Worm (Caenorhabditis elegans): Measurements from ENCODE around the gene F08F3.8.
A peak's percentile ranks its signal among the peaks of the same experiment; 100 is the strongest.

The F08F3.8 gene

ce11 chrV:5410679-5411078 is 21.7 kb downstream of the F08F3.8 start, which contains the start of gene F08F3.4 (continued):
- TF ChIP-seq skn-1 (tag; optimal IDR thresholded peaks at IDR 0.05) (no peak), unc-39 (tag; optimal IDR thresholded peaks at IDR 0.05) (no peak), ceh-16 (tag; optimal IDR thresholded peaks at IDR 0.05) (no peak), hmg-11 (tag; optimal IDR thresholded peaks at IDR 0.05) (no peak), ceh-82 (tag; optimal IDR thresholded peaks at IDR 0.05) (no peak), lsy-12 (tag; optimal IDR thresholded peaks at IDR 0.05) (peak; percentile 52), fos-1 (tag; optimal IDR thresholded peaks at IDR 0.05) (no peak), nhr-12 (tag; optimal IDR thresholded peaks at IDR 0.05) (no peak), nhr-28 (tag; optimal IDR thresholded peaks at IDR 0.05) (no peak), elt-2 (tag; optimal IDR thresholded peaks at IDR 0.05) (no peak), lin-39 (tag; optimal IDR thresholded peaks at IDR 0.05) (no peak), aly-2 (tag; optimal IDR thresholded peaks at IDR 0.05) (no peak), nhr-76 (tag; optimal IDR thresholded peaks at IDR 0.05) (no peak), nhr-67 (tag; optimal IDR thresholded peaks at IDR 0.05) (no peak), pqm-1 (tag; optimal IDR thresholded peaks at IDR 0.05) (no peak), sea-2 (GFP tag; optimal IDR thresholded peaks at IDR 0.05) (no peak)

ce11 chrV:5408921-5409320 is 23.5 kb downstream of the F08F3.8 start:
- TF ChIP-seq nhr-28 (tag; optimal IDR thresholded peaks at IDR 0.05): no peak
- peak; percentile 78 for TF ChIP-seq unc-62 (GFP tag; optimal IDR thresholded peaks at IDR 0.05)
- no peak for TF ChIP-seq hmg-11 (tag; optimal IDR thresholded peaks at IDR 0.05)
- no peak for TF ChIP-seq nhr-11 (tag; optimal IDR thresholded peaks at IDR 0.05)
- no peak for TF ChIP-seq nhr-237 (tag; optimal IDR thresholded peaks at IDR 0.05)
- TF ChIP-seq R02D3.7 (tag; optimal IDR thresholded peaks at IDR 0.05): no peak
- peak; percentile 1 for TF ChIP-seq lin-39 (tag; optimal IDR thresholded peaks at IDR 0.05)
- TF ChIP-seq ceh-9 (tag; optimal IDR thresholded peaks at IDR 0.05): no peak
- TF ChIP-seq ztf-4 (tag; optimal IDR thresholded peaks at IDR 0.05): no peak
- TF ChIP-seq egl-5 (tag; optimal IDR thresholded peaks at IDR 0.05): no peak

DNA sequence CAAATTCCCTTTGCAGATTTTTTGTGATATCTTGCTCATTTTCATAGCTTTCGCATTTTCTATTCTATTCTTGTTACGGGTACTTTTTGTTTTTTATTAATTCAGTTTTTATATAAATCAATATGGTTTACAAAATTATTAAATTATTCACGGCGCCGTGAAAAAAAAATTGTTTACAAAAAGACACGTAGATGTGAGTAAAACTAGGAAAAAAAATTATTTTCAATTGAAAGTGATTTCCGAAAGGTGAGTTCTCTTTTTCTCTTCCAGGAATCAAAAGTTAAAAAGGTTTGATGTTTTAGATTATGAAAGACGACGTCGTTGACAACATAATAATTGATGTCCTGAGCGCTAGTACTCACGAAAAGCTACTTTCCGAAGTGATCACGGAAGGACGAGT is 24.2 kb downstream of the F08F3.8 start, which contains the start of gene C25A6.1:
C25A6.1 (plus strand) TSS at position 301 of the 400 bp plus-strand sequence.
- no peak for TF ChIP-seq R02D3.7 (tag; optimal IDR thresholded peaks at IDR 0.05)
- no peak for TF ChIP-seq nfya-1 (tag; optimal IDR thresholded peaks at IDR 0.05; ENCODE audit: insufficient read depth)
- no peak for TF ChIP-seq elt-3 (tag; optimal IDR thresholded peaks at IDR 0.05)
- TF ChIP-seq mdl-1 (tag; optimal IDR thresholded peaks at IDR 0.05): no peak
- no peak for TF ChIP-seq pha-4 (tag; optimal IDR thresholded peaks at IDR 0.05)
- TF ChIP-seq ceh-9 (tag; optimal IDR thresholded peaks at IDR 0.05): no peak
- no peak for TF ChIP-seq egl-27 (tag; optimal IDR thresholded peaks at IDR 0.05)
- no peak for TF ChIP-seq nhr-43 (tag; optimal IDR thresholded peaks at IDR 0.05; ENCODE audit: poor library complexity, severe bottlenecking)
- TF ChIP-seq nhr-28 (tag; optimal IDR thresholded peaks at IDR 0.05): no peak
- no peak for TF ChIP-seq nhr-25 (tag; optimal IDR thresholded peaks at IDR 0.05)
- no peak for TF ChIP-seq ZK546.5 (tag; optimal IDR thresholded peaks at IDR 0.05)
- TF ChIP-seq pqm-1 (tag; optimal IDR thresholded peaks at IDR 0.05): no peak

DNA sequence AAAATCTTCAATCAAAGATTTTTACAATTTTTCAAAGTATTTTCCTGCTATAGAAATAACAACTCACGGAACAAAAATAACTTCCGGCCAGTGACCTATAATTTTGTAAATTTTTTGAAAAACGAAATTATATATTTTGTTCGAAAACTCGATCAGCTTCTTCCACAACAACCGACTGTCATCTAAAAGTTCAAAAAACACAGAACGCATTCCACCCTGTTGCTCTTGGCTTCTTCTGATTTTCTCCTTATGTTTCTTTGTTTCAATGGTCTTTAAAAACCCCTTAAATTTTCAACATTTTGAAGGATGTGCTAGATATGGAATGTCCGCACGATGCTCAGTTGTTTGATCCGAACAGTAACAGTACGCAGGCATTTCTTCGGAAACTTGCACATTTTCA is 27.3 kb downstream of the F08F3.8 start, which contains the start of gene dmsr-7:
dmsr-7 (plus strand) TSS at position 301 of the 400 bp plus-strand sequence.
- TF ChIP-seq nhr-12 (tag; optimal IDR thresholded peaks at IDR 0.05) (no peak), mdl-1 (tag; optimal IDR thresholded peaks at IDR 0.05) (no peak), egl-27 (tag; optimal IDR thresholded peaks at IDR 0.05) (no peak), mml-1 (tag; optimal IDR thresholded peaks at IDR 0.05) (no peak), eor-1 (tag; optimal IDR thresholded peaks at IDR 0.05) (no peak), lin-15B (tag; optimal IDR thresholded peaks at IDR 0.05) (no peak), unc-62 (GFP tag; optimal IDR thresholded peaks at IDR 0.05) (no peak), aly-2 (tag; optimal IDR thresholded peaks at IDR 0.05) (no peak), daf-12 (tag; optimal IDR thresholded peaks at IDR 0.05) (no peak), lsy-12 (tag; optimal IDR thresholded peaks at IDR 0.05) (no peak)

DNA sequence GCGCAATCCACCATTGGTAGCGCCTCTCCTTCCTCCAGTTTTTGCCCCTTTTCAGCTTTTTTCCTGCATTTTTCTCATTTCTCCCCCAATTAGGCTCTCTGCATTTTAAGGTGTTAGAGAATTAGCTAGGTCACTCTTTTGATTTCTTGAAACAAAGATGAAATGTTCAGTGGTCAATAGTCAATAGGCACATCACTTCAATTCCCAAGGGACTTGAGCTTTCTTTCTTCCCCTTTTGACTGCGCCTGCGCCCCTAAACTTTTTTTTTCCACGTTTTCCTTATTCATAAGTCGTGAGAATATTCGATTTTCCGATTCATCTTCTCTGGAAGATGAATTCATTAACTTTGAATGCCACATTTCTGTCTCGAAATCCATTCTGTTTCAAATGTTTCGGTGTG is 28.5 kb downstream of the F08F3.8 start:
- TF ChIP-seq mdl-1 (tag; optimal IDR thresholded peaks at IDR 0.05): no peak

All from whole organism, L3 larva.